Worm (Caenorhabditis elegans) whole organism, L3 larva: ENCODE measurements around the gene rps-21.
A peak's percentile ranks its signal among the peaks of the same experiment; 100 is the strongest.

Source experiments
- ama-1 ChIP-seq: fragments of 150-350 bp; optimal IDR thresholded peaks from 2 replicates; lab custom pipeline; 2018
- ceh-28 ChIP-seq: fragments of 150-350 bp; optimal IDR thresholded peaks from 2 replicates; lab custom pipeline; 2014; ENCODE audit warnings: missing biosample characterization, missing genetic modification reagents, missing genetic modification characterization
- ceh-82 ChIP-seq: fragments of 150-350 bp; optimal IDR thresholded peaks from 2 replicates; lab custom pipeline; 2014; ENCODE audit warnings: missing biosample characterization, missing genetic modification characterization
- ceh-9 ChIP-seq: sonication (generic microtip); optimal IDR thresholded peaks from 2 replicates; lab custom pipeline; 2018; ENCODE audit warnings: missing biosample characterization, missing genetic modification characterization
- daf-12 ChIP-seq: fragments of 150-350 bp; optimal IDR thresholded peaks from 2 replicates; lab custom pipeline; 2014; ENCODE audit warnings: missing biosample characterization, missing genetic modification reagents, missing genetic modification characterization
- egl-27 ChIP-seq: sonication (generic microtip); optimal IDR thresholded peaks from 4 replicates; lab custom pipeline; 2017; ENCODE audit warnings: missing biosample characterization, missing genetic modification reagents, missing genetic modification characterization
- egl-5 ChIP-seq: fragments of 150-350 bp; optimal IDR thresholded peaks from 2 replicates; lab custom pipeline; 2017; ENCODE audit warnings: missing biosample characterization, missing genetic modification reagents, missing genetic modification characterization, inconsistent platforms
- elt-1 ChIP-seq: fragments of 150-350 bp; optimal IDR thresholded peaks from 2 replicates; lab custom pipeline; 2014; ENCODE audit warnings: missing biosample characterization, missing genetic modification characterization
- elt-2 ChIP-seq: sonication (generic microtip); optimal IDR thresholded peaks from 2 replicates; lab custom pipeline; 2016; ENCODE audit warnings: missing genetic modification reagents, mild to moderate bottlenecking, missing genetic modification characterization, missing compliant biosample characterization
- elt-3 ChIP-seq, 3 experiments: fragments of 150-350 bp in 1 of 3; sonication (generic microtip) in 2 of 3; optimal IDR thresholded peaks; 2 replicates in 2 of 3; 4 replicates in 1 of 3; lab custom pipeline; 2014 to 2017; ENCODE audit warnings: missing biosample characterization in 3 of 3, missing genetic modification characterization in 3 of 3
- eor-1 ChIP-seq, 2 experiments: fragments of 150-350 bp; optimal IDR thresholded peaks; 2 replicates each; lab custom pipeline; 2014 to 2018; ENCODE audit warnings: missing biosample characterization in 2 of 2, missing genetic modification characterization in 2 of 2
- fkh-10 ChIP-seq: sonication (generic microtip); optimal IDR thresholded peaks from 2 replicates; lab custom pipeline; 2017; ENCODE audit warnings: missing biosample characterization, missing genetic modification reagents, missing genetic modification characterization
- fkh-2 ChIP-seq: fragments of 150-350 bp; optimal IDR thresholded peaks from 2 replicates; lab custom pipeline; 2014; ENCODE audit warnings: missing biosample characterization, missing genetic modification reagents, missing genetic modification characterization
- fos-1 ChIP-seq: fragments of 150-350 bp; optimal IDR thresholded peaks from 2 replicates; lab custom pipeline; 2014; ENCODE audit warnings: missing biosample characterization, missing genetic modification characterization
- hmg-11 ChIP-seq: sonication (generic microtip); optimal IDR thresholded peaks from 2 replicates; lab custom pipeline; 2016; ENCODE audit warnings: missing genetic modification characterization, missing compliant biosample characterization
- jun-1 ChIP-seq: fragments of 150-350 bp; optimal IDR thresholded peaks from 2 replicates; lab custom pipeline; 2014; ENCODE audit warnings: missing biosample characterization, missing genetic modification reagents, missing genetic modification characterization
- lin-15B ChIP-seq: fragments of 150-350 bp; optimal IDR thresholded peaks from 2 replicates; lab custom pipeline; 2014; ENCODE audit warnings: missing biosample characterization, missing genetic modification characterization
- lin-39 ChIP-seq: fragments of 150-350 bp; optimal IDR thresholded peaks from 2 replicates; lab custom pipeline; 2018; ENCODE audit warnings: missing biosample characterization, missing genetic modification reagents, missing genetic modification characterization
- lsy-12 ChIP-seq: sonication (generic microtip); optimal IDR thresholded peaks from 2 replicates; lab custom pipeline; 2016; ENCODE audit warnings: mild to moderate bottlenecking, missing genetic modification characterization, missing compliant biosample characterization
- mdl-1 ChIP-seq: fragments of 150-350 bp; optimal IDR thresholded peaks from 2 replicates; lab custom pipeline; 2014; ENCODE audit warnings: missing biosample characterization, missing genetic modification characterization
- mml-1 ChIP-seq: fragments of 150-350 bp; sonication (generic microtip); optimal IDR thresholded peaks from 3 replicates; lab custom pipeline; 2014; ENCODE audit warnings: missing biosample characterization, missing genetic modification characterization
- nfya-1 ChIP-seq: sonication (generic microtip); optimal IDR thresholded peaks from 2 replicates; lab custom pipeline; 2017; ENCODE audit warnings: missing genetic modification characterization, mild to moderate bottlenecking, missing compliant biosample characterization, antibody characterized with exemption, moderate library complexity; ENCODE audit not compliant: insufficient read depth
- nhr-11 ChIP-seq: fragments of 150-350 bp; optimal IDR thresholded peaks from 2 replicates; lab custom pipeline; 2014; ENCODE audit warnings: missing biosample characterization, missing genetic modification characterization
- nhr-12 ChIP-seq: fragments of 150-350 bp; optimal IDR thresholded peaks from 2 replicates; lab custom pipeline; 2014; ENCODE audit warnings: missing biosample characterization, missing genetic modification characterization
- nhr-23 ChIP-seq: fragments of 150-350 bp; optimal IDR thresholded peaks from 2 replicates; lab custom pipeline; 2014; ENCODE audit warnings: missing biosample characterization, missing genetic modification reagents, missing genetic modification characterization
- nhr-237 ChIP-seq: fragments of 150-350 bp; optimal IDR thresholded peaks from 2 replicates; lab custom pipeline; 2014; ENCODE audit warnings: missing biosample characterization, missing genetic modification characterization
- nhr-25 ChIP-seq: sonication (generic microtip); optimal IDR thresholded peaks from 2 replicates; lab custom pipeline; 2017; ENCODE audit warnings: missing biosample characterization, missing genetic modification characterization
- nhr-43 ChIP-seq: sonication (generic microtip); optimal IDR thresholded peaks from 2 replicates; lab custom pipeline; 2016; ENCODE audit warnings: mild to moderate bottlenecking, missing genetic modification characterization, missing compliant biosample characterization; ENCODE audit not compliant: poor library complexity, severe bottlenecking
- nhr-67 ChIP-seq: fragments of 150-350 bp; optimal IDR thresholded peaks from 2 replicates; lab custom pipeline; 2014; ENCODE audit warnings: missing biosample characterization, missing genetic modification characterization
- nhr-77 ChIP-seq: fragments of 150-350 bp; optimal IDR thresholded peaks from 2 replicates; lab custom pipeline; 2014; ENCODE audit warnings: missing biosample characterization, missing genetic modification characterization
- pha-4 ChIP-seq: fragments of 150-350 bp; optimal IDR thresholded peaks from 2 replicates; lab custom pipeline; 2014; ENCODE audit warnings: missing biosample characterization, missing genetic modification reagents, missing genetic modification characterization
- pqm-1 ChIP-seq: fragments of 150-350 bp; optimal IDR thresholded peaks from 2 replicates; lab custom pipeline; 2017; ENCODE audit warnings: missing biosample characterization, missing genetic modification characterization, inconsistent platforms
- skn-1 ChIP-seq: fragments of 150-350 bp; optimal IDR thresholded peaks from 2 replicates; lab custom pipeline; 2014; ENCODE audit warnings: missing biosample characterization, missing genetic modification characterization
- snpc-4 ChIP-seq: fragments of 150-350 bp; optimal IDR thresholded peaks from 2 replicates; lab custom pipeline; 2014; ENCODE audit warnings: missing biosample characterization, missing genetic modification characterization
- tbx-2 ChIP-seq: sonication (generic microtip); optimal IDR thresholded peaks from 2 replicates; lab custom pipeline; 2016; ENCODE audit warnings: mild to moderate bottlenecking, missing genetic modification characterization, missing compliant biosample characterization
- unc-39 ChIP-seq: sonication (generic microtip); optimal IDR thresholded peaks from 4 replicates; lab custom pipeline; 2017; ENCODE audit warnings: missing biosample characterization, missing genetic modification characterization
- unc-62 ChIP-seq: fragments of 150-350 bp; sonication (generic microtip); optimal IDR thresholded peaks from 4 replicates; lab custom pipeline; 2014; ENCODE audit warnings: missing biosample characterization, missing genetic modification reagents, missing genetic modification characterization
- zag-1 ChIP-seq: fragments of 150-350 bp; optimal IDR thresholded peaks from 2 replicates; lab custom pipeline; 2014; ENCODE audit warnings: missing biosample characterization, missing genetic modification characterization
- ztf-11 ChIP-seq: fragments of 150-350 bp; optimal IDR thresholded peaks from 2 replicates; lab custom pipeline; 2014; ENCODE audit warnings: missing biosample characterization, missing genetic modification characterization
- ztf-4 ChIP-seq: fragments of 150-350 bp; optimal IDR thresholded peaks from 2 replicates; lab custom pipeline; 2014; ENCODE audit warnings: missing biosample characterization, missing genetic modification characterization

The rps-21 gene

DNA sequence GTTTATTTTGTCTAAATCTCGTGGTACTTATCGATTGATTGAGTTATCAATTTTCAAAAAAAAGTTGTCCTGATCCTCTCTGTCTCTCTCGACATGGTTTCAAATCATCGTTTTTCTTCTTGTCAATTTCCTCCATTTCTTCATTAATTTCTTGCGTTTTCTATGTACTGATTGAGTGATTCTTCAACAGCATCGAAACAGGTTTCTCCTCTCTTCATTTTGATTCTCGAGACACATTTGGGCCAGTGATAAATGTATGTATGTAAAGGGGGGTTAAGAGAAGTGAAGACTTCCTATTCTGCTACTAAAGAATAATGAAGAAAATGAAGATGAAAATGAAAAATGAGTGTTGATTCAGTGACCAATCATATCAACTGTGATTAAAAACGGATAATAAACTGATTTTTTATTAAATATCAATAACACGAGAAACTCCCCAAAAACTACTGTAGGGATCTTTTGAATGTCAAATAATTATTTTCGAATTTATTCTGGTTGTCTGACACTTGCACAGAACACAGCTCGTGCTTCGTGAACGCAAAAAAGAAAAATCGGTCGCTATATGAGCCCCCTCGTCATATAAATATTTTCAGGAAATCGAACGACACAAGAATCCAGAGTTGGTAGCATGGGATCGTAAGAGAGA is 13.8 kb upstream of the rps-21 start:
- TF ChIP-seq elt-3 (tag; optimal IDR thresholded peaks at IDR 0.05; lab: Kevin White, UChicago) = peak in 1 of 3 experiments; percentile 44
- no peak for TF ChIP-seq ztf-4
- TF ChIP-seq nhr-23 (tag; lab: Kevin White, UChicago) = peak; percentile 68
- no peak for TF ChIP-seq unc-62 (GFP tag; lab: Kevin White, UChicago)
- peak; percentile 49 for TF ChIP-seq ceh-28 (tag; lab: Kevin White, UChicago)
- peak; percentile 58 for TF ChIP-seq nhr-25 (tag; lab: Kevin White, UChicago)
- no peak for TF ChIP-seq jun-1 (tag; lab: Kevin White, UChicago)
- TF ChIP-seq tbx-2 (tag; lab: Kevin White, UChicago) = no peak
- no peak for TF ChIP-seq egl-5 (tag; lab: Kevin White, UChicago)
- TF ChIP-seq lsy-12 = peak; percentile 5
- no peak for TF ChIP-seq nhr-12 (tag; lab: Kevin White, UChicago)
- TF ChIP-seq fos-1 (tag; lab: Kevin White, UChicago) = no peak

- peak; percentile 80 for TF ChIP-seq nhr-25 (tag; lab: Kevin White, UChicago)
- no peak for TF ChIP-seq mdl-1
- TF ChIP-seq jun-1 (tag; lab: Kevin White, UChicago) = no peak
- no peak for TF ChIP-seq nfya-1 (tag; lab: Kevin White, UChicago)
- no peak for TF ChIP-seq nhr-11 (tag; lab: Kevin White, UChicago)
- no peak for TF ChIP-seq elt-2 (tag; lab: Kevin White, UChicago)
- TF ChIP-seq ztf-11 = no peak
- peak; percentile 89 for TF ChIP-seq nhr-23 (tag; lab: Kevin White, UChicago)
- TF ChIP-seq fkh-2 = no peak
- TF ChIP-seq nhr-43 (tag; lab: Kevin White, UChicago) = peak; percentile 62
- TF ChIP-seq elt-3 (tag; optimal IDR thresholded peaks at IDR 0.05; lab: Kevin White, UChicago) = peak in 1 of 3 experiments; percentile 47
- TF ChIP-seq ama-1 (lab: Kevin White, UChicago) = no peak
Measured at ce11 chrIII:7201378-7202256, 12.2 kb upstream of the rps-21 start, which contains the start of gene dpy-31. Gene dpy-31, plus strand, starts transcription at chrIII:7202206.

- TF ChIP-seq nhr-23 (tag; lab: Kevin White, UChicago) (peak; percentile 47), nhr-43 (tag; lab: Kevin White, UChicago) (peak; percentile 32), nhr-11 (tag; lab: Kevin White, UChicago) (no peak), fos-1 (tag; lab: Kevin White, UChicago) (no peak), skn-1 (tag; lab: Kevin White, UChicago) (no peak), mml-1 (tag; lab: Kevin White, UChicago) (no peak), nhr-25 (tag; lab: Kevin White, UChicago) (peak; percentile 5)
Measured at ce11 chrIII:7199467-7199866, 10.0 kb upstream of the rps-21 start.

DNA sequence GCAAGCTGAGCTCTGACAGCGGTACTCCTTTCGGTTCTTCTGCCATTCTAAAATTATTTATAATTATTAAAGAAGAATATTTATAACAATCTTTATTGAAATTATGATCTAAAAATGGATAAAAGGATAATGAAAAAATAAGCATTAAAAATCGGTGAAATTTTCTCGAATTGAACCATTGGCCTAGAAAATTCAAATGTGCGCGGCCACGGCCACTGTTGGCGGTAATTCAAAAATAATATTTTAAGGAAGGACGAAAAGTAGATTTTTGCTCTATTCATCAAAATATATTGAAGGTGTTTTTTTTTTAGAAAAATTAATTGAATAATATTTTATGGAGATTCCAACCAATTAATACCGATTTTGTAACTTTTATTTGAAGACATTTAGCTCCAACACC is 9.4 kb upstream of the rps-21 start, which contains the start of gene pfd-5:
TSS of gene pfd-5 (minus strand) at position 47 of the 400 bp plus-strand sequence.
- no peak for TF ChIP-seq elt-1
- peak; percentile 61 for TF ChIP-seq lin-15B (tag; lab: Kevin White, UChicago)
- no peak for TF ChIP-seq ztf-11
- TF ChIP-seq egl-5 (tag; lab: Kevin White, UChicago) = peak; percentile 3
- peak; percentile 45 for TF ChIP-seq nhr-23 (tag; lab: Kevin White, UChicago)
- no peak for TF ChIP-seq nhr-237 (tag; lab: Kevin White, UChicago)
- no peak for TF ChIP-seq ceh-82 (tag; lab: Kevin White, UChicago)
- TF ChIP-seq nhr-77 = no peak
- TF ChIP-seq mml-1 (tag; lab: Kevin White, UChicago) = no peak
- TF ChIP-seq lin-39 (tag; lab: Kevin White, UChicago) = no peak
- no peak for TF ChIP-seq fkh-10
- no peak for TF ChIP-seq snpc-4 (tag; lab: Kevin White, UChicago)
- no peak for TF ChIP-seq nhr-11 (tag; lab: Kevin White, UChicago)
- no peak for TF ChIP-seq ceh-28 (tag; lab: Kevin White, UChicago)
- TF ChIP-seq unc-62 (GFP tag; lab: Kevin White, UChicago) = no peak
- TF ChIP-seq egl-27 = no peak
- no peak for TF ChIP-seq eor-1 (tag; optimal IDR thresholded peaks at IDR 0.05; lab: Kevin White, UChicago)
- no peak for TF ChIP-seq ztf-4
- no peak for TF ChIP-seq ceh-9 (tag; lab: Kevin White, UChicago)
- no peak for TF ChIP-seq ama-1 (lab: Kevin White, UChicago)
- no peak for TF ChIP-seq fkh-2
- peak; percentile 84 for TF ChIP-seq nhr-43 (tag; lab: Kevin White, UChicago)
- no peak for TF ChIP-seq pqm-1 (tag; lab: Kevin White, UChicago)
- TF ChIP-seq fos-1 (tag; lab: Kevin White, UChicago) = no peak
- no peak for TF ChIP-seq nhr-12 (tag; lab: Kevin White, UChicago)
- TF ChIP-seq unc-39 (tag; lab: Kevin White, UChicago) = no peak
- no peak for TF ChIP-seq zag-1 (tag; lab: Kevin White, UChicago)
- no peak for TF ChIP-seq nhr-67 (tag; lab: Kevin White, UChicago)
- no peak for TF ChIP-seq elt-3 (tag; optimal IDR thresholded peaks at IDR 0.05; lab: Kevin White, UChicago)
- no peak for TF ChIP-seq daf-12 (tag; lab: Kevin White, UChicago)
- no peak for TF ChIP-seq hmg-11 (tag; lab: Kevin White, UChicago)
- TF ChIP-seq pha-4 (tag; lab: Kevin White, UChicago) = peak; percentile 76
- TF ChIP-seq mdl-1 = no peak
- TF ChIP-seq lsy-12 = peak; percentile 7
- no peak for TF ChIP-seq skn-1 (tag; lab: Kevin White, UChicago)
